Fruit fly (Drosophila melanogaster): ENCODE measurements around the gene Atg16.

The Atg16 gene

dm6 chr3R:29859763-29860162, 24.9 kb upstream of the Atg16 start (continued):
- TF ChIP-seq MTF-1 (GFP tag; optimal IDR thresholded peaks at IDR 0.05; ENCODE audit: borderline replicate concordance): peak; percentile 20
- TF ChIP-seq CG34376 (GFP tag; optimal IDR thresholded peaks at IDR 0.05): peak; percentile 64
- no peak for TF ChIP-seq Bdp1 (GFP tag; optimal IDR thresholded peaks at IDR 0.05)
- TF ChIP-seq lilli (GFP tag; optimal IDR thresholded peaks at IDR 0.05): peak; percentile 67
- TF ChIP-seq Trl (optimal IDR thresholded peaks at IDR 0.05): no peak
- peak; percentile 4 for TF ChIP-seq Trl (GFP tag; optimal IDR thresholded peaks at IDR 0.05)
- TF ChIP-seq CG10147 (GFP tag; optimal IDR thresholded peaks at IDR 0.05): peak; percentile 40
- TF ChIP-seq CG11456 (GFP tag; IDR thresholded peaks at IDR 0.05): 0 out of 3 replicates have a peak, but pooled peaks have one; percentile 52
- TF ChIP-seq CG8281 (tag; optimal IDR thresholded peaks at IDR 0.05): no peak
- TF ChIP-seq chn (GFP tag; optimal IDR thresholded peaks at IDR 0.05): no peak
- peak; percentile 32 for TF ChIP-seq Hsf (GFP tag; optimal IDR thresholded peaks at IDR 0.05)
- no peak for TF ChIP-seq gsb (GFP tag; IDR thresholded peaks at IDR 0.05)
- 0 out of 2 replicates have a peak, but pooled peaks have one; percentile 49 for TF ChIP-seq sna (GFP tag; IDR thresholded peaks at IDR 0.05; ENCODE audit: partially characterized antibody)
- TF ChIP-seq CG13424 (tag; optimal IDR thresholded peaks at IDR 0.05): peak; percentile 50
- TF ChIP-seq CG9727 (GFP tag; optimal IDR thresholded peaks at IDR 0.05): peak; percentile 3
- TF ChIP-seq PHDP (tag; optimal IDR thresholded peaks at IDR 0.05): peak; percentile 54
- TF ChIP-seq MBD-R2 (GFP tag; IDR thresholded peaks at IDR 0.05): peak; percentile 68
- TF ChIP-seq CG10979 (tag; optimal IDR thresholded peaks at IDR 0.05): peak; percentile 28
- no peak for TF ChIP-seq zen2 (GFP tag; IDR thresholded peaks at IDR 0.05; ENCODE audit: partially characterized antibody)
- TF ChIP-seq CG6765 (GFP tag; optimal IDR thresholded peaks at IDR 0.05): no peak
- TF ChIP-seq Hand (GFP tag; optimal IDR thresholded peaks at IDR 0.05): no peak
- TF ChIP-seq ranshi (GFP tag; IDR thresholded peaks at IDR 0.05): peak; percentile 43; the same call in 1 of the 2 replicates
- TF ChIP-seq CG6272 (GFP tag; IDR thresholded peaks at IDR 0.05): no peak
- no peak for TF ChIP-seq ham (GFP tag; IDR thresholded peaks at IDR 0.05)
- TF ChIP-seq CG11398 (GFP tag; optimal IDR thresholded peaks at IDR 0.05): no peak
- TF ChIP-seq gt (GFP tag; IDR thresholded peaks at IDR 0.05): no peak
- TF ChIP-seq HLH3B (GFP tag; IDR thresholded peaks at IDR 0.05): peak; percentile 22; the same call in 1 of the 2 replicates
- TF ChIP-seq CoRest (tag; optimal IDR thresholded peaks at IDR 0.05): peak; percentile 64
- TF ChIP-seq CG8924 (tag; optimal IDR thresholded peaks at IDR 0.05): peak; percentile 42
- no peak for TF ChIP-seq trh (GFP tag; optimal IDR thresholded peaks at IDR 0.05)
- peak; percentile 21; the same call in 1 of the 2 replicates for TF ChIP-seq CG11247 (GFP tag; IDR thresholded peaks at IDR 0.05)
- TF ChIP-seq pho (GFP tag; optimal IDR thresholded peaks at IDR 0.05): peak; percentile 42
- no peak for TF ChIP-seq emc (GFP tag; optimal IDR thresholded peaks at IDR 0.05)
- no peak for TF ChIP-seq CG10321 (GFP tag; IDR thresholded peaks at IDR 0.05)
- no peak for TF ChIP-seq Fer2 (tag; optimal IDR thresholded peaks at IDR 0.05)
- peak; percentile 52; the same call in 1 of the 3 replicates for TF ChIP-seq CG17361 (GFP tag; IDR thresholded peaks at IDR 0.05)
- TF ChIP-seq bigmax (GFP tag; optimal IDR thresholded peaks at IDR 0.05): peak; percentile 81
- TF ChIP-seq stwl (tag; optimal IDR thresholded peaks at IDR 0.05): peak; percentile 91
- peak; percentile 49 for TF ChIP-seq Ptx1 (GFP tag; IDR thresholded peaks at IDR 0.05)
- TF ChIP-seq bsh (GFP tag; optimal IDR thresholded peaks at IDR 0.05): peak in 1 of 2 experiments; percentile 24
- TF ChIP-seq CG15479 (GFP tag; optimal IDR thresholded peaks at IDR 0.05): no peak
- TF ChIP-seq CG32772 (GFP tag; IDR thresholded peaks at IDR 0.05): no peak
- TF ChIP-seq pan (optimal IDR thresholded peaks at IDR 0.05): no peak
- TF ChIP-seq pan (GFP tag; optimal IDR thresholded peaks at IDR 0.05 in 1 of 2, IDR thresholded peaks at IDR 0.05 in 1 of 2): peak in 1 of 2 experiments; percentile 65
- no peak for TF ChIP-seq CG16863 (GFP tag; optimal IDR thresholded peaks at IDR 0.05)
- peak; percentile 68 for TF ChIP-seq HLH4C (GFP tag; IDR thresholded peaks at IDR 0.05; ENCODE audit: partially characterized antibody)
- TF ChIP-seq CG3995 (GFP tag; optimal IDR thresholded peaks at IDR 0.05): no peak
- TF ChIP-seq wek (GFP tag; optimal IDR thresholded peaks at IDR 0.05): peak; percentile 34
- peak; percentile 18 for TF ChIP-seq vfl (GFP tag; optimal IDR thresholded peaks at IDR 0.05)
- no peak for TF ChIP-seq shn (GFP tag; optimal IDR thresholded peaks at IDR 0.05)
- TF ChIP-seq C15 (GFP tag; IDR thresholded peaks at IDR 0.05): no peak

Data from whole organism, embryonic.